Worm (Caenorhabditis elegans) whole organism, L4/young adult: Measurements from ENCODE around the gene cebp-1.

Experiments used
- W03F9.2 ChIP-seq: fragments of 150-350 bp; optimal IDR thresholded peaks from 2 replicates; lab custom pipeline; 2014; ENCODE audit warnings: missing biosample characterization, missing genetic modification characterization
- dao-5 ChIP-seq: sonication (generic microtip); optimal IDR thresholded peaks from 2 replicates; lab custom pipeline; 2016; ENCODE audit warnings: missing genotype, missing genetic modification characterization, moderate library complexity, missing compliant biosample characterization
- him-1 ChIP-seq: sonication (generic microtip); optimal IDR thresholded peaks from 2 replicates; lab custom pipeline; 2016; ENCODE audit warnings: missing genotype, missing genetic modification reagents, missing genetic modification characterization, missing compliant biosample characterization

DNA sequence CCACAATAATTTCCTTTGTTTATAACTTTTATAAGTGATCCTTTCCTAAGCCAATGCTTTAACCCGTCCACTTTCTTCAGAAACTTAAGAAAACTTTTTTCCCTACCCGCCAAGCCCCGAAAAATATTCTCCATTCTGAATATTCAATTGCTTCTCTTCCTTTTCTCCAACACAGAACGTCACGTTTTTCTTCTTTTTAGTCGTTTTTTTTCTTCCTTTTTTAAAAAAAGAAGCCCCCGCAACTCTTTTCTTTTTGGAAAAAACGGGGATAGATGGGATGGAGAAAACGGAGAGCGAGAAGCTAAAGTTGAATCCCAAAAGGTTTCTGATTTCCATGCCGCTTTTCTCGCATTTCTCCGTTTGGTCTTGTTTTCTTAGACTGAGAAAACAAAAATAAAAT lies 24.9 kb upstream of the cebp-1 start:
- no peak for TF ChIP-seq dao-5 (tag; lab: Kevin White, UChicago)
- TF ChIP-seq him-1 (tag; lab: Kevin White, UChicago) = no peak
- no peak for TF ChIP-seq W03F9.2 (tag; lab: Kevin White, UChicago)
